Worm (Caenorhabditis elegans) whole organism, L4 larva: Measurements from ENCODE around the gene ptc-3.
"Not testable (repeated sequence)": the region's sequence is repeated elsewhere in the genome, so short reads cannot be mapped to it uniquely, and the experiment has no call there.

Source experiments
- F49E8.2 ChIP-seq: sonication (generic microtip); optimal IDR thresholded peaks from 2 replicates; lab custom pipeline; 2016; ENCODE audit warnings: missing compliant biosample characterization, mild to moderate bottlenecking, missing genetic modification characterization, borderline replicate concordance
- Y5F2A.4 ChIP-seq: fragments of 200-800 bp; sonication (Bioruptor generic); optimal IDR thresholded peaks from 2 replicates; lab custom pipeline; 2018; ENCODE audit warnings: mild to moderate bottlenecking, missing genetic modification characterization, missing compliant biosample characterization
- ZK546.5 ChIP-seq, 2 experiments: sonication (generic microtip); optimal IDR thresholded peaks; 2 replicates each; lab custom pipeline; 2017; ENCODE audit warnings: missing biosample characterization in 2 of 2, missing genetic modification characterization in 2 of 2
- attf-4 ChIP-seq: sonication (generic microtip); optimal IDR thresholded peaks from 3 replicates; lab custom pipeline; 2017; ENCODE audit warnings: missing biosample characterization, missing genetic modification characterization
- ceh-20 ChIP-seq: fragments of 200-800 bp; sonication (Bioruptor generic); IDR thresholded peaks from 2 replicates; pipeline ENCODE4 v1.3.6; 2022; ENCODE audit warnings: missing genetic modification reagents, missing genetic modification characterization, missing compliant biosample characterization
- ceh-32 ChIP-seq: sonication (generic microtip); optimal IDR thresholded peaks from 2 replicates; lab custom pipeline; 2016; ENCODE audit warnings: mild to moderate bottlenecking, missing genetic modification characterization, missing compliant biosample characterization; ENCODE audit not compliant: poor library complexity
- ceh-62 ChIP-seq: sonication (generic microtip); optimal IDR thresholded peaks from 2 replicates; lab custom pipeline; 2017; ENCODE audit warnings: missing biosample characterization, missing genetic modification characterization
- cey-2 ChIP-seq: sonication (generic microtip); optimal IDR thresholded peaks from 3 replicates; lab custom pipeline; 2017; ENCODE audit warnings: missing genetic modification characterization, mild to moderate bottlenecking, missing compliant biosample characterization, antibody characterized with exemption, borderline replicate concordance; ENCODE audit not compliant: insufficient read depth
- daf-12 ChIP-seq: fragments of 150-350 bp; optimal IDR thresholded peaks from 2 replicates; lab custom pipeline; 2014; ENCODE audit warnings: missing biosample characterization, missing genetic modification reagents, missing genetic modification characterization
- daf-16 ChIP-seq, 3 experiments: sonication (generic microtip); optimal IDR thresholded peaks; 2 replicates each; lab custom pipeline; 2016 to 2017; ENCODE audit warnings: missing genetic modification characterization in 3 of 3, missing genetic modification reagents in 3 of 3, mild to moderate bottlenecking in 2 of 3, missing compliant biosample characterization in 2 of 3, missing biosample characterization in 1 of 3, moderate library complexity in 1 of 3
- dmd-6 ChIP-seq: fragments of 200-800 bp; sonication (Bioruptor generic); IDR thresholded peaks from 2 replicates; pipeline ENCODE4 v1.3.6; 2022; ENCODE audit warnings: missing genetic modification reagents, missing genetic modification characterization, missing compliant biosample characterization
- dmd-8 ChIP-seq: fragments of 200-800 bp; sonication (Bioruptor generic); IDR thresholded peaks from 2 replicates; pipeline ENCODE4 v1.3.6; 2022; ENCODE audit warnings: missing genetic modification characterization, missing compliant biosample characterization
- hlh-11 ChIP-seq: fragments of 200-800 bp; sonication (Bioruptor generic); optimal IDR thresholded peaks from 2 replicates; lab custom pipeline; 2018; ENCODE audit warnings: mild to moderate bottlenecking, missing genetic modification characterization, missing compliant biosample characterization
- hlh-30 ChIP-seq: sonication (generic microtip); optimal IDR thresholded peaks from 2 replicates; lab custom pipeline; 2017; ENCODE audit warnings: antibody characterized with exemption, mild to moderate bottlenecking, missing genetic modification characterization, missing compliant biosample characterization; ENCODE audit not compliant: insufficient read depth
- lin-1 ChIP-seq: fragments of 200-800 bp; sonication (Bioruptor generic); IDR thresholded peaks from 2 replicates; pipeline ENCODE4 v1.3.6; 2022; ENCODE audit warnings: missing genetic modification reagents, missing genetic modification characterization, missing compliant biosample characterization
- lin-29 ChIP-seq: fragments of 200-800 bp; sonication (Bioruptor generic); IDR thresholded peaks from 2 replicates; pipeline ENCODE4 v1.3.6; 2022; ENCODE audit warnings: missing genetic modification reagents, missing genetic modification characterization, missing compliant biosample characterization
- lin-38 ChIP-seq: fragments of 200-800 bp; sonication (Bioruptor generic); IDR thresholded peaks from 2 replicates; pipeline ENCODE4 v1.3.6; 2022; ENCODE audit warnings: missing genetic modification reagents, missing genetic modification characterization, missing compliant biosample characterization
- lin-39 ChIP-seq: fragments of 150-350 bp; optimal IDR thresholded peaks from 2 replicates; lab custom pipeline; 2014; ENCODE audit warnings: missing biosample characterization, missing genetic modification reagents, missing genetic modification characterization
- madf-5 ChIP-seq, 2 experiments: fragments of 200-800 bp; sonication (Bioruptor generic); IDR thresholded peaks; 2 replicates each; pipeline ENCODE4 v1.3.6; 2022; ENCODE audit warnings: missing compliant biosample characterization in 2 of 2, missing genetic modification characterization in 2 of 2
- mep-1 ChIP-seq: fragments of 150-350 bp; sonication (generic microtip); optimal IDR thresholded peaks from 3 replicates; lab custom pipeline; 2014; ENCODE audit warnings: missing biosample characterization, missing genetic modification characterization
- mes-2 ChIP-seq: sonication (generic microtip); optimal IDR thresholded peaks from 2 replicates; lab custom pipeline; 2016; ENCODE audit warnings: missing genotype, mild to moderate bottlenecking, missing genetic modification characterization, missing compliant biosample characterization; ENCODE audit not compliant: poor library complexity, severe bottlenecking
- nhr-11 ChIP-seq: fragments of 150-350 bp; optimal IDR thresholded peaks from 2 replicates; lab custom pipeline; 2014; ENCODE audit warnings: missing biosample characterization, missing genetic modification characterization
- nhr-28 ChIP-seq: fragments of 150-350 bp; optimal IDR thresholded peaks from 2 replicates; lab custom pipeline; 2014; ENCODE audit warnings: missing biosample characterization, missing genetic modification characterization
- nhr-41 ChIP-seq: fragments of 200-800 bp; sonication (Bioruptor generic); IDR thresholded peaks from 2 replicates; pipeline ENCODE4 v1.3.6; 2022; ENCODE audit warnings: missing genetic modification reagents, missing genetic modification characterization, missing compliant biosample characterization
- php-3 ChIP-seq: fragments of 200-800 bp; sonication (Bioruptor generic); IDR thresholded peaks from 2 replicates; pipeline ENCODE4 v1.3.6; 2022; ENCODE audit warnings: missing genetic modification reagents, missing genetic modification characterization, missing compliant biosample characterization
- pqm-1 ChIP-seq: sonication (generic microtip); optimal IDR thresholded peaks from 2 replicates; lab custom pipeline; 2017; ENCODE audit warnings: missing biosample characterization, missing genetic modification characterization
- saeg-2 ChIP-seq: fragments of 200-800 bp; sonication (Bioruptor generic); IDR thresholded peaks from 2 replicates; pipeline ENCODE4 v1.3.6; 2022; ENCODE audit warnings: missing genetic modification reagents, missing genetic modification characterization, missing compliant biosample characterization
- sdz-12 ChIP-seq: fragments of 200-800 bp; sonication (Bioruptor generic); optimal IDR thresholded peaks from 2 replicates; lab custom pipeline; 2018; ENCODE audit warnings: mild to moderate bottlenecking, missing genetic modification characterization, missing compliant biosample characterization
- set-16 ChIP-seq: fragments of 200-800 bp; sonication (Bioruptor generic); IDR thresholded peaks from 2 replicates; pipeline ENCODE4 v1.3.6; 2022; ENCODE audit warnings: missing genetic modification reagents, missing genetic modification characterization, missing compliant biosample characterization
- spr-3 ChIP-seq: fragments of 200-800 bp; sonication (Bioruptor generic); optimal IDR thresholded peaks from 2 replicates; lab custom pipeline; 2018; ENCODE audit warnings: mild to moderate bottlenecking, missing genetic modification characterization, missing compliant biosample characterization
- unc-39 ChIP-seq: sonication (generic microtip); optimal IDR thresholded peaks from 2 replicates; lab custom pipeline; 2017; ENCODE audit warnings: missing biosample characterization, missing genetic modification characterization
- unc-62 ChIP-seq, 3 experiments: fragments of 150-350 bp in 1 of 3; sonication (generic microtip); optimal IDR thresholded peaks in 2 of 3; peaks in 1 of 3; 1 replicate in 1 of 3; 2 replicates in 2 of 3; lab custom pipeline; 2014 to 2017; ENCODE audit warnings: missing biosample characterization in 3 of 3, missing genetic modification characterization in 3 of 3, missing genetic modification reagents in 3 of 3, missing genotype in 1 of 3
- zfp-2 ChIP-seq: sonication (generic microtip); optimal IDR thresholded peaks from 2 replicates; lab custom pipeline; 2016; ENCODE audit warnings: mild to moderate bottlenecking, missing genetic modification characterization, missing compliant biosample characterization
- ztf-7 ChIP-seq: fragments of 150-350 bp; optimal IDR thresholded peaks from 2 replicates; lab custom pipeline; 2014; ENCODE audit warnings: missing biosample characterization, missing genetic modification characterization

ptc-3 gene

ce11 chrII:2841529-2841928 lies 10.9 kb downstream of the ptc-3 start, which contains the start of gene Y110A2AL.6:
Y110A2AL.6 (minus strand) TSS chrII:2841629.
- no peak for TF ChIP-seq mep-1 (tag; lab: Kevin White, UChicago)
- no peak for TF ChIP-seq set-16 (GFP tag; lab: Robert Waterston, UW)
- TF ChIP-seq saeg-2 (GFP tag; lab: Robert Waterston, UW), result no peak
- TF ChIP-seq lin-39 (tag; lab: Kevin White, UChicago), result no peak
- no peak for TF ChIP-seq nhr-41
- TF ChIP-seq dmd-6 (GFP tag; lab: Robert Waterston, UW), result no peak
- no peak for TF ChIP-seq unc-62 (GFP tag; optimal IDR thresholded peaks at IDR 0.05 in 1 of 2; lab: Kevin White, UChicago)
- no peak for TF ChIP-seq unc-62 (tag; optimal IDR thresholded peaks at IDR 0.05; lab: Kevin White, UChicago)
- no peak for TF ChIP-seq unc-39 (tag; lab: Kevin White, UChicago)

- not testable (repeated sequence) for TF ChIP-seq cey-2 (tag; lab: Kevin White, UChicago); dmd-8 (GFP tag; lab: Robert Waterston, UW); lin-29 (GFP tag; lab: Robert Waterston, UW)
Observed at ce11 chrII:2839004-2839403, 13.4 kb downstream of the ptc-3 start, which contains the start of gene Y110A2AL.4. Y110A2AL.4 (plus strand) TSS chrII:2839304.

- no peak for TF ChIP-seq spr-3 (GFP tag; lab: Kevin White, UChicago)
- no peak for TF ChIP-seq ceh-20
- no peak for TF ChIP-seq lin-38
- TF ChIP-seq F49E8.2 (tag; lab: Kevin White, UChicago), result no peak
- no peak for TF ChIP-seq pqm-1
- no peak for TF ChIP-seq attf-4 (tag; lab: Kevin White, UChicago)
Observed at ce11 chrII:2836853-2837252, 15.5 kb downstream of the ptc-3 start, which contains the start of gene K12H6.7. K12H6.7 (minus strand) TSS chrII:2836953.

ce11 chrII:2834105-2834504 lies 18.3 kb downstream of the ptc-3 start:
- TF ChIP-seq lin-1 (GFP tag; lab: Robert Waterston, UW) (peak; percentile 61; the same call in 1 of the 2 replicates), pqm-1 (peak; percentile 7), nhr-11 (tag; lab: Kevin White, UChicago) (peak; percentile 44), Y5F2A.4 (GFP tag; lab: Kevin White, UChicago) (no peak), daf-16 (GFP tag; optimal IDR thresholded peaks at IDR 0.05; lab: Kevin White, UChicago) (no peak), daf-16 (tag; optimal IDR thresholded peaks at IDR 0.05; lab: Kevin White, UChicago) (peak; percentile 99), ZK546.5 (tag; optimal IDR thresholded peaks at IDR 0.05; lab: Kevin White, UChicago) (no peak), mes-2 (peak; percentile 38), madf-5 (GFP tag; IDR thresholded peaks at IDR 0.05; lab: Robert Waterston, UW) (no peak), nhr-28 (peak; percentile 76), hlh-11 (peak; percentile 81), dmd-6 (GFP tag; lab: Robert Waterston, UW) (peak; percentile 44)

ce11 chrII:2832539-2832938 lies 19.9 kb downstream of the ptc-3 start:
- no peak for TF ChIP-seq sdz-12 (GFP tag; lab: Kevin White, UChicago)
- TF ChIP-seq php-3 (GFP tag; lab: Robert Waterston, UW), result 0 out of 2 replicates have a peak, but pooled peaks have one; percentile 11
- TF ChIP-seq daf-12 (tag; lab: Kevin White, UChicago), result no peak
- no peak for TF ChIP-seq ceh-62 (tag; lab: Kevin White, UChicago)
- no peak for TF ChIP-seq zfp-2 (tag; lab: Kevin White, UChicago)
- no peak for TF ChIP-seq daf-16 (GFP tag; optimal IDR thresholded peaks at IDR 0.05; lab: Kevin White, UChicago)
- peak; percentile 39 for TF ChIP-seq daf-16 (tag; optimal IDR thresholded peaks at IDR 0.05; lab: Kevin White, UChicago)
- no peak for TF ChIP-seq ztf-7 (tag; lab: Kevin White, UChicago)
- TF ChIP-seq ceh-32 (tag; lab: Kevin White, UChicago), result no peak
- TF ChIP-seq dmd-8 (GFP tag; lab: Robert Waterston, UW), result no peak
- TF ChIP-seq hlh-30 (tag; lab: Kevin White, UChicago), result peak; percentile 55
- no peak for TF ChIP-seq mes-2
